Fruit fly (Drosophila melanogaster) whole organism, pupa: ENCODE measurements around the gene CG6661.

Source experiments
- CG13204 ChIP-seq: fragments of 200-800 bp; sonication (Bioruptor generic); optimal IDR thresholded peaks from 2 replicates; lab custom pipeline; 2018; ENCODE audit warnings: missing biosample characterization, mild to moderate bottlenecking, missing genetic modification characterization, moderate library complexity
- CG14655 ChIP-seq: fragments of 200-800 bp; sonication (Bioruptor generic); optimal IDR thresholded peaks from 3 replicates; lab custom pipeline; 2017; ENCODE audit warnings: mild to moderate bottlenecking, missing biosample characterization, missing genetic modification reagents, missing genetic modification characterization
- CG17806 ChIP-seq: fragments of 200-800 bp; sonication (Bioruptor generic); optimal IDR thresholded peaks from 2 replicates; lab custom pipeline; 2018; ENCODE audit warnings: missing biosample characterization, mild to moderate bottlenecking, missing genetic modification characterization, moderate library complexity
- CG34367 ChIP-seq: fragments of 200-800 bp; sonication (Bioruptor generic); optimal IDR thresholded peaks from 2 replicates; lab custom pipeline; 2018; ENCODE audit warnings: missing biosample characterization, mild to moderate bottlenecking, missing genetic modification characterization
- CG4496 ChIP-seq: fragments of 200-800 bp; sonication (Bioruptor generic); IDR thresholded peaks from 3 replicates; pipeline ENCODE4 v1.3.6; 2022; ENCODE audit warnings: missing biosample characterization, missing genetic modification characterization
- CG8159 ChIP-seq: fragments of 200-800 bp; sonication (Bioruptor generic); optimal IDR thresholded peaks from 3 replicates; lab custom pipeline; 2018; ENCODE audit warnings: missing biosample characterization, mild to moderate bottlenecking, missing genetic modification characterization, moderate library complexity
- CG9948 ChIP-seq: fragments of 200-800 bp; sonication (Bioruptor generic); optimal IDR thresholded peaks from 2 replicates; lab custom pipeline; 2018; ENCODE audit warnings: missing biosample characterization, mild to moderate bottlenecking, missing genetic modification characterization, moderate library complexity
- D1 ChIP-seq: fragments of 200-800 bp; sonication (Bioruptor generic); optimal IDR thresholded peaks from 2 replicates; lab custom pipeline; 2018; ENCODE audit warnings: missing biosample characterization, mild to moderate bottlenecking, missing genetic modification characterization, moderate library complexity
- EcR ChIP-seq: fragments of 200-800 bp; sonication (Bioruptor generic); optimal IDR thresholded peaks from 3 replicates; lab custom pipeline; 2019; ENCODE audit warnings: missing biosample characterization, missing genetic modification characterization, mild to moderate bottlenecking, moderate library complexity, missing genetic modification reagents
- fd96Ca ChIP-seq: fragments of 200-800 bp; sonication (Bioruptor generic); IDR thresholded peaks from 3 replicates; pipeline ENCODE4 v1.3.6; 2022; ENCODE audit warnings: missing biosample characterization, missing genetic modification characterization
- gl ChIP-seq: fragments of 200-800 bp; sonication (Bioruptor generic); optimal IDR thresholded peaks from 2 replicates; lab custom pipeline; 2018; ENCODE audit warnings: missing biosample characterization, mild to moderate bottlenecking, missing genetic modification characterization
- rn ChIP-seq: fragments of 200-800 bp; sonication (Bioruptor generic); IDR thresholded peaks from 2 replicates; pipeline ENCODE4 v1.3.6; 2022; ENCODE audit warnings: missing biosample characterization, missing genetic modification characterization

DNA sequence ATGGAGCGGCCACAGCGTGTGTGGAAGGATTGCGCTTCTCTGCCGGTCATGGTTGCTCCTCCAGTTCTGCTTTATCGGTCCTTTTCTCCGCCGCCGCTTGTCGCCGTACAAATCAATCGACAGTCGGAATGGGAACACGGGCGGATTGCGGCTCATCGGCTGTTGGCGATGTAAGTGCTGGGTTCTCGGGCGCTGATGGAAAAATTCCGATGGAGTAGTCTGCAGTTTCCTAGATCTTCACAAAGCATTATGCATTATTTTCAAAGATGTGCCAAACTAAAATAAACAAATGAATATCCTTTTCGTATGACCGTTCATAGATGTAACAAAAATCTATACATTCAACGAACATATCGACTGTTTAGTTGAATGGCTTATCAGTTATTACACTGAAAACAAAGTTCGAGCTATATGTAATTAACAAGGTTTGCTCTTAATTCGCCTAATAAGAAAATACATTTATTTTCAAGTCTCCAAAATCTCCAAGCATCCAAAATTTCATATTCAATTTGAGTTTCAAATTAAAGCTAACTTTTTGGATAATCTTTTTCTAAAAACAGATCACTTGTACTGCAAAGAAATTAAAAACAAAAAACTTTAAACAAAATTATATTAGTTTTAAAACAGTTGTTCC, 15.2 kb downstream of the CG6661 start, which contains the start of gene Neurl4:
- TF ChIP-seq CG14655 (GFP tag; lab: Kevin White, UChicago): no peak
- TF ChIP-seq fd96Ca (GFP tag; lab: Robert Waterston, UW): no peak
- peak; percentile 81 for TF ChIP-seq CG34367 (tag; lab: Kevin White, UChicago)
- no peak for TF ChIP-seq D1 (tag; lab: Kevin White, UChicago)
- TF ChIP-seq CG8159 (tag; lab: Kevin White, UChicago): no peak
- no peak for TF ChIP-seq CG13204 (GFP tag; lab: Kevin White, UChicago)
- no peak for TF ChIP-seq EcR (GFP tag; lab: Kevin White, UChicago)
- TF ChIP-seq rn (GFP tag; lab: Robert Waterston, UW): no peak
- peak; percentile 62; the same call in 2 of the 3 replicates for TF ChIP-seq CG4496 (GFP tag; lab: Robert Waterston, UW)
- peak; percentile 89 for TF ChIP-seq CG17806 (tag; lab: Kevin White, UChicago)
- TF ChIP-seq gl (tag; lab: Kevin White, UChicago): peak; percentile 68
- TF ChIP-seq CG9948 (tag; lab: Kevin White, UChicago): peak; percentile 84
